Worm (Caenorhabditis elegans): ENCODE data around the gene C33A12.4.

Gene C33A12.4

DNA sequence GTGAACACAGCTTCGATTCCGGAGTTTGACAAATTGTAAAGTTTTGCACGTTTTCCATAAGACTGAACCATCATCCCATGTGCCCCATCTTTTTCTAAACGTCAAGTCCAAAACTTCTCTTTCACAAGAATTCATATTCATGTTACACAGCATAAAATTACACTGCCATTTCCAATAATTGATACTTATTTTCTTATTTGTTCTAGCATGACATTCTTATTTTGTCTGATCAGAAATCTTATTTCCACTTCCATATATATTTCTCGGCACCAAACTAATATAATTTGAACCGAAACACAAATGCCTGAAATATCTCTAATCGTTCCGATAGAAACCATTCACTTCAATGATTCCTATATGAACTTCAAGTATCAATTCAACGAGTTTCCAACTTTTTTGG is 24.4 kb downstream of the C33A12.4 start, which contains the start of gene sru-2:
TSS of gene sru-2 (plus strand) at position 301 of the 400 bp plus-strand sequence.
- TF ChIP-seq unc-62 (GFP tag; optimal IDR thresholded peaks at IDR 0.05) (no peak), hsf-1 (GFP tag; IDR thresholded peaks at IDR 0.05) (no peak), T26A5.8 (tag; optimal IDR thresholded peaks at IDR 0.05) (no peak), egl-44 (GFP tag; IDR thresholded peaks at IDR 0.05) (no peak), ekl-4 (GFP tag; IDR thresholded peaks at IDR 0.05) (no peak), Y79H2A.3 (GFP tag; conservative IDR thresholded peaks at IDR 0.05) (no peak), sptf-2 (GFP tag; optimal IDR thresholded peaks at IDR 0.05) (no peak), ceh-100 (GFP tag; IDR thresholded peaks at IDR 0.05) (no peak), egrh-3 (GFP tag; IDR thresholded peaks at IDR 0.05) (no peak), B0035.1 (tag; optimal IDR thresholded peaks at IDR 0.05) (no peak), hmg-20 (GFP tag; IDR thresholded peaks at IDR 0.05) (no peak), die-1 (tag; optimal IDR thresholded peaks at IDR 0.05) (no peak), tlf-1 (GFP tag; optimal IDR thresholded peaks at IDR 0.05) (no peak), ztf-6 (GFP tag; IDR thresholded peaks at IDR 0.05) (no peak), cebp-2 (GFP tag; IDR thresholded peaks at IDR 0.05) (no peak), tbp1 (GFP tag; optimal IDR thresholded peaks at IDR 0.05) (no peak), F55B11.4 (tag; optimal IDR thresholded peaks at IDR 0.05; ENCODE audit: borderline replicate concordance, insufficient read depth) (no peak), somi-1 (GFP tag; optimal IDR thresholded peaks at IDR 0.05) (no peak)

DNA sequence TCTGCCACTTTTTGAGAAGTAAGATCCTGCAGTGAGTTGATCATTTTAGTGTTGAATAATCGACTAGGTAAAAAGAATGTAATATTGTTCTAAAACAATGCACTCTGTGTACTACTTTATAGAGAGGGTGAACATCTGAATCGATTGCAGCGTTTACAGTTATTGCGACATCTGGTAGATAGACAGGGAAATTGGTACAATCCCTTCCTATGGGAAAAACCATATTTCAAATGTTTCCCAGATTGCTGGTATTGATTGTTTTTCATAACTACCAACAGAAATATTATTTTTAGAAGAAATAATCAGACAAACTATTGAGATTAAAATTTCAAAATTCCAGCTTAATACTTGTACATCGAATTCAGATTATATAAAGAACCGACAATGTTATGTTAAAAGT is 25.3 kb downstream of the C33A12.4 start, which contains the start of gene gadr-2:
TSS of gene gadr-2 (minus strand) at position 101 of the 400 bp plus-strand sequence.
- no peak for TF ChIP-seq F49E8.2 (tag; optimal IDR thresholded peaks at IDR 0.05; ENCODE audit: insufficient read depth)
- TF ChIP-seq repo-1 (tag; optimal IDR thresholded peaks at IDR 0.05), result no peak
- TF ChIP-seq ztf-25 (GFP tag; IDR thresholded peaks at IDR 0.05), result no peak
- TF ChIP-seq ztf-3 (GFP tag; optimal IDR thresholded peaks at IDR 0.05), result no peak
- TF ChIP-seq snpc-3.4 (tag; optimal IDR thresholded peaks at IDR 0.05), result no peak
- TF ChIP-seq ztf-18 (tag; optimal IDR thresholded peaks at IDR 0.05), result no peak
- TF ChIP-seq snpc-1.3 (tag; optimal IDR thresholded peaks at IDR 0.05; ENCODE audit: insufficient read depth), result no peak
- no peak for TF ChIP-seq attf-5 (GFP tag; optimal IDR thresholded peaks at IDR 0.05)
- TF ChIP-seq Y95B8A.8 (GFP tag; IDR thresholded peaks at IDR 0.05), result no peak
- TF ChIP-seq hrde-1 (tag; optimal IDR thresholded peaks at IDR 0.05; ENCODE audit: borderline replicate concordance), result no peak
- no peak for TF ChIP-seq ceh-79 (tag; optimal IDR thresholded peaks at IDR 0.05)
- TF ChIP-seq xnd-1 (tag; optimal IDR thresholded peaks at IDR 0.05), result no peak
- no peak for TF ChIP-seq ets-4 (GFP tag; optimal IDR thresholded peaks at IDR 0.05)
- TF ChIP-seq dox-1 (GFP tag; IDR thresholded peaks at IDR 0.05), result no peak
- no peak for TF ChIP-seq lin-35 (GFP tag; optimal IDR thresholded peaks at IDR 0.05)
- no peak for TF ChIP-seq mel-28 (tag; optimal IDR thresholded peaks at IDR 0.05; ENCODE audit: borderline replicate concordance)

DNA sequence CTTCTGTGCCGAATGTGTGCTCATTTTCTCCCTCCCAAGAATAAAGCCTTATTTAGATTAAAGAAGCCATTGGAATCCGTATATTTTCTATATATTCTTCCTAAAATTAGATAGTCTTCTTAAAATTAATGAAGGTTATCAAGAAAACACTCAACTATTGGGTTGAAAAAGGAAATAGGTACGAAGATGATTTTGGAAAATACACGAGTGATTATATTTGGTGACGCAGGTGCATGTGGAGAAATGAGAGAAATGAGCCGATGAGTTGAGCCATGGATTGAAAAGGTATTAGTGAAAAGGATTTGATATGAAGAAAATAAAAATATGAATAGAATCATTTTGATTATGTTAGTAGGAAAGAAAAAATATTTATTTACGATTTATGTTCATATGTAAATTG is 29.4 kb downstream of the C33A12.4 start, which contains the start of gene cng-3:
TSS of gene cng-3 (minus strand) at position 102 of the 400 bp plus-strand sequence.
- TF ChIP-seq lin-54 (GFP tag; optimal IDR thresholded peaks at IDR 0.05), result no peak
- no peak for TF ChIP-seq hrde-1 (tag; optimal IDR thresholded peaks at IDR 0.05; ENCODE audit: borderline replicate concordance)
- TF ChIP-seq Y53G8AR.9 (GFP tag; conservative IDR thresholded peaks at IDR 0.05), result no peak
- TF ChIP-seq F10E7.11 (tag; optimal IDR thresholded peaks at IDR 0.05), result no peak
- TF ChIP-seq rcor-1 (GFP tag; IDR thresholded peaks at IDR 0.05), result no peak
- TF ChIP-seq bed-2 (GFP tag; IDR thresholded peaks at IDR 0.05), result no peak
- no peak for TF ChIP-seq athp-1 (tag; optimal IDR thresholded peaks at IDR 0.05)
- TF ChIP-seq snpc-1.3 (tag; optimal IDR thresholded peaks at IDR 0.05; ENCODE audit: insufficient read depth), result no peak

All from whole organism, young adult.